Worm (Caenorhabditis elegans): ENCODE data around the gene erfa-3.

erfa-3 gene

ce11 chrV:11065513-11065912, 47.4 kb downstream of the erfa-3 start, which contains the start of gene nlp-80:
Gene nlp-80, minus strand, starts transcription at chrV:11065613.
- TF ChIP-seq unc-86 (tag; optimal IDR thresholded peaks at IDR 0.05) (no peak), ceh-2 (tag; optimal IDR thresholded peaks at IDR 0.05) (no peak), pha-4 (tag; optimal IDR thresholded peaks at IDR 0.05) (no peak), fkh-6 (tag; optimal IDR thresholded peaks at IDR 0.05) (no peak), sdc-2 (tag; optimal IDR thresholded peaks at IDR 0.05) (no peak), unc-55 (GFP tag; optimal IDR thresholded peaks at IDR 0.05) (no peak), syd-9 (tag; optimal IDR thresholded peaks at IDR 0.05) (no peak), gmeb-2 (tag; optimal IDR thresholded peaks at IDR 0.05) (no peak)

- TF ChIP-seq ceh-2 (tag; optimal IDR thresholded peaks at IDR 0.05) (no peak), ref-2 (tag; optimal IDR thresholded peaks at IDR 0.05) (no peak), pha-4 (tag; optimal IDR thresholded peaks at IDR 0.05) (no peak)
These were observed 49.8 kb downstream of the erfa-3 start, which contains the start of gene T04C12.9 for ce11 chrV:11063115-11063514. Gene T04C12.9, minus strand, starts transcription at chrV:11063215.

- TF ChIP-seq ceh-14 (tag; optimal IDR thresholded peaks at IDR 0.05), result no peak
- TF ChIP-seq nhr-232 (tag; optimal IDR thresholded peaks at IDR 0.05), result no peak
These were observed 51.0 kb downstream of the erfa-3 start for ce11 chrV:11061887-11062286.

ce11 chrV:11060239-11060984, 52.5 kb downstream of the erfa-3 start, which contains the start of gene T04C12.11:
Gene T04C12.11, minus strand, starts transcription at chrV:11060289.
- no peak for TF ChIP-seq nhr-11 (tag; optimal IDR thresholded peaks at IDR 0.05)
- TF ChIP-seq che-1 (tag; optimal IDR thresholded peaks at IDR 0.05), result no peak
- no peak for TF ChIP-seq ceh-14 (tag; optimal IDR thresholded peaks at IDR 0.05)
- no peak for TF ChIP-seq pqm-1 (tag; optimal IDR thresholded peaks at IDR 0.05)
- TF ChIP-seq hlh-15 (tag; optimal IDR thresholded peaks at IDR 0.05), result no peak
- no peak for TF ChIP-seq ref-2 (tag; optimal IDR thresholded peaks at IDR 0.05)
- no peak for TF ChIP-seq Y22D7AL.16 (tag; optimal IDR thresholded peaks at IDR 0.05)
- TF ChIP-seq elt-4 (tag; optimal IDR thresholded peaks at IDR 0.05), result no peak
